Worm (Caenorhabditis elegans): ENCODE data around the gene idpp-11.

idpp-11 gene

DNA sequence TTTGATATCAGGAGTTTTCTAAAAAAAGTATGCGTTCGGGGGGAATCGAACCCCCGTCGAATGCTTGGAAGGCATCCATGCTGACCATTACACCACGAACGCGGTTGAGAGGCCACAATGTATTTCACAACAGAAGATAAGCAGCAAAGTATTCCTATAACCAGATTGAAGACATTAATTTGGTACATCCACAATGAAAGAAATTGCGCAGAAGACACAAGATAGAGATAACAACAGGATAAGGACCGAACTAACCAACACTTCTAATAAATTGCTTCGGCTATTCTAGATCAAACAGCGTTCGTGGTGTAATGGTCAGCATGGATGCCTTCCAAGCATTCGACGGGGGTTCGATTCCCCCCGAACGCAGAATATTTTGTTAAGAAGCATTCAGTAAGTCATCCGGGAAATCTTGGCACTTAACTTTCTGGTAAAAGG is 48.0 kb upstream of the idpp-11 start (continued):
- TF ChIP-seq lin-15B (tag; optimal IDR thresholded peaks at IDR 0.05) (no peak), nhr-90 (tag; optimal IDR thresholded peaks at IDR 0.05; ENCODE audit: poor library complexity) (peak; percentile 58), ceh-8 (GFP tag; optimal IDR thresholded peaks at IDR 0.05) (no peak), snpc-4 (tag; optimal IDR thresholded peaks at IDR 0.05) (no peak), pag-3 (tag; optimal IDR thresholded peaks at IDR 0.05; ENCODE audit: borderline replicate concordance, insufficient read depth) (no peak), ama-1 (optimal IDR thresholded peaks at IDR 0.05) (no peak), pqm-1 (tag; optimal IDR thresholded peaks at IDR 0.05) (no peak), efl-1 (optimal IDR thresholded peaks at IDR 0.05) (no peak), efl-1 (GFP tag; optimal IDR thresholded peaks at IDR 0.05 in 1 of 2) (peak in 1 of 2 experiments; percentile 88), alr-1 (tag; optimal IDR thresholded peaks at IDR 0.05; ENCODE audit: borderline replicate concordance) (no peak), unc-130 (tag; optimal IDR thresholded peaks at IDR 0.05) (no peak), nhr-47 (tag; optimal IDR thresholded peaks at IDR 0.05) (peak; percentile 4), nhr-71 (tag; optimal IDR thresholded peaks at IDR 0.05) (peak; percentile 19), ceh-82 (tag; optimal IDR thresholded peaks at IDR 0.05) (no peak), lin-14 (GFP tag; optimal IDR thresholded peaks at IDR 0.05) (no peak), ceh-90 (tag; optimal IDR thresholded peaks at IDR 0.05) (no peak), nhr-237 (tag; optimal IDR thresholded peaks at IDR 0.05) (no peak), ceh-63 (GFP tag; optimal IDR thresholded peaks at IDR 0.05) (no peak), hlh-4 (tag; optimal IDR thresholded peaks at IDR 0.05) (no peak), aha-1 (tag; optimal IDR thresholded peaks at IDR 0.05) (no peak), nhr-85 (tag) (no peak), ztf-11 (tag; optimal IDR thresholded peaks at IDR 0.05) (no peak), lin-39 (tag; optimal IDR thresholded peaks at IDR 0.05) (no peak), egl-13 (tag; optimal IDR thresholded peaks at IDR 0.05) (no peak), zip-4 (GFP tag; optimal IDR thresholded peaks at IDR 0.05) (no peak), ztf-4 (tag; optimal IDR thresholded peaks at IDR 0.05) (no peak), unc-30 (tag; optimal IDR thresholded peaks at IDR 0.05) (no peak), ceh-88 (GFP tag; IDR thresholded peaks at IDR 0.05) (no peak), irx-1 (tag; optimal IDR thresholded peaks at IDR 0.05) (no peak), nhr-28 (tag; optimal IDR thresholded peaks at IDR 0.05) (no peak), C34B4.2 (tag; optimal IDR thresholded peaks at IDR 0.05) (no peak), nhr-11 (tag; optimal IDR thresholded peaks at IDR 0.05) (no peak), fkh-10 (GFP tag; optimal IDR thresholded peaks at IDR 0.05) (no peak), nhr-19 (GFP tag; conservative IDR thresholded peaks at IDR 0.05) (peak; percentile 45), elt-3 (tag; optimal IDR thresholded peaks at IDR 0.05) (peak in 1 of 6 experiments; percentile 42), mdl-1 (tag; optimal IDR thresholded peaks at IDR 0.05) (peak in 1 of 2 experiments; percentile 31), elt-2 (tag; optimal IDR thresholded peaks at IDR 0.05) (no peak), tlp-1 (tag; optimal IDR thresholded peaks at IDR 0.05) (no peak), rnt-1 (tag; optimal IDR thresholded peaks at IDR 0.05) (peak; percentile 11), fkh-8 (tag; optimal IDR thresholded peaks at IDR 0.05) (no peak), mep-1 (tag; optimal IDR thresholded peaks at IDR 0.05) (peak; percentile 4), sox-4 (tag; optimal IDR thresholded peaks at IDR 0.05) (no peak), hpl-2 (GFP tag; optimal IDR thresholded peaks at IDR 0.05) (no peak), blmp-1 (tag; optimal IDR thresholded peaks at IDR 0.05) (peak; percentile 68), lir-3 (tag; optimal IDR thresholded peaks at IDR 0.05; ENCODE audit: poor library complexity) (no peak), vab-15 (tag; optimal IDR thresholded peaks at IDR 0.05) (no peak), swsn-7 (tag; optimal IDR thresholded peaks at IDR 0.05) (no peak), nhr-84 (tag; optimal IDR thresholded peaks at IDR 0.05) (no peak), dpl-1 (GFP tag; optimal IDR thresholded peaks at IDR 0.05) (no peak), lsy-2 (tag; optimal IDR thresholded peaks at IDR 0.05) (no peak), jun-1 (tag; optimal IDR thresholded peaks at IDR 0.05) (peak; percentile 3), mef-2 (tag; optimal IDR thresholded peaks at IDR 0.05) (no peak)
